Worm (Caenorhabditis elegans): ENCODE results near the gene ddi-1.

The ddi-1 gene

DNA sequence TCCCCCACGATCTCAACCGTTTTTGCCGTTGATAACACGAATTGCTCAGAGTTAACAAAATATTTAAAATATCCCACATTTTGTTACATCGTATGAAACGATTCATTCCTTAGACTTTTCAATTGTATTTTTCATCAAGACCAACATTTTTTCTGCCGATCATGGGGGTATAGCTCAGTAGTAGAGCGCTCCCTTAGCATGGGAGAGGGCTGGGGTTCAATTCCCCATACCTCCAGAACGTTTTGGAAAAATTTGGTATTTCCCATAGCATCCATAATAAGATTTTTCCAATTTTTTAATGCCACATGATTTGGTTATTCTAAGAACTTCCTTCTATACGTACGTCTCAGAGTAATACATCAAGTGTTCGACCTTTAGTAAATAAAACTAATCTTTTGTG is 39.4 kb downstream of the ddi-1 start:
- TF ChIP-seq nhr-76 (tag; optimal IDR thresholded peaks at IDR 0.05), result no peak
- TF ChIP-seq C04F5.9 (tag; optimal IDR thresholded peaks at IDR 0.05), result no peak
- TF ChIP-seq hpl-2 (GFP tag; optimal IDR thresholded peaks at IDR 0.05), result no peak
- TF ChIP-seq nhr-12 (tag; optimal IDR thresholded peaks at IDR 0.05), result no peak
- TF ChIP-seq elt-3 (tag; optimal IDR thresholded peaks at IDR 0.05), result no peak
- no peak for TF ChIP-seq irx-1 (tag; optimal IDR thresholded peaks at IDR 0.05)
- no peak for TF ChIP-seq unc-98 (GFP tag; IDR thresholded peaks at IDR 0.05)

DNA sequence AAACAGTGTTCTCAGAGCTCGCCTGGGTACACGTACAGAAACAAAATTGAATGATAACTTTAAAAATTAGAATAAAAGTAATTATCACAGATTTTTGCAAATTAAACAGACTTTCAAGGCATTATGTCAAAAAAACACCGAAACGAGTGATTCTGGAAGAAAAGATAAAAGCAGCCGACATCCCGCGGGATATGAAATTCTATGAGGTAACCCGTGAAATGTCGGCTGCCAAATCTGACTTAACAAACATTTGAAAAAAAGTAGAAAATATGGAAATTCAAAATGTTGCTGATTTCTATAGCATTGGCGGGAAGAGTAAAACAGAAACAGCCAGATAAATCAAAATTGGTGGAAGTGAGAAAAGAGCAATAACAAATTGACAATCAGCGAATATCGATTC is 42.9 kb downstream of the ddi-1 start:
- TF ChIP-seq grh-1 (GFP tag; IDR thresholded peaks at IDR 0.05), result no peak
- TF ChIP-seq snpc-4 (tag; optimal IDR thresholded peaks at IDR 0.05), result peak; percentile 13

DNA sequence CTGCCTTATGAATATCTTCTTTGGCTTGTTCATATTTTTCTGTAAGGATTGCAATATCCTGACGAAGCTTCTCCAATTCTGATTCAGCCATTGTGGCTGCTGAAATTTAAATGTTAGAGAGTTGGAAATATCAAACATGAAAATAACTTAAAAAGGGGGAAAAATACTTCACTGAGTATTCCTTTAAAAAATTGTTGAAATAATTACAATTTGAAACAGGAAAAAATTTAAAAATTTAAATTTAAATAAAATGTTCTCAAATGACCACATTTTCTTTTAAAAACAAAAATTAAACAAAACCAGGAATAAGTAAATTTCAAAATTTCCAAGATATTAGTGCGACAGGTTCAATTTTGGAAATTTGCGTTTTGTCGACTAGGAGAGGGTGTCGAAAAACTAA is 49.6 kb downstream of the ddi-1 start, which contains the start of gene bicd-1:
Gene bicd-1 (minus strand): TSS at position 101 of the 400 bp plus-strand sequence.
- TF ChIP-seq pax-3 (tag; optimal IDR thresholded peaks at IDR 0.05) (no peak), nhr-90 (tag; optimal IDR thresholded peaks at IDR 0.05; ENCODE audit: poor library complexity) (no peak), fos-1 (tag; optimal IDR thresholded peaks at IDR 0.05) (no peak), tlp-1 (tag; optimal IDR thresholded peaks at IDR 0.05) (no peak), efl-1 (optimal IDR thresholded peaks at IDR 0.05) (no peak), efl-1 (GFP tag; optimal IDR thresholded peaks at IDR 0.05 in 1 of 2) (no peak), dpl-1 (GFP tag; optimal IDR thresholded peaks at IDR 0.05) (no peak), C16A3.4 (tag; optimal IDR thresholded peaks at IDR 0.05) (no peak), ceh-88 (GFP tag; IDR thresholded peaks at IDR 0.05) (no peak), mab-9 (GFP tag; IDR thresholded peaks at IDR 0.05) (no peak), mef-2 (tag; optimal IDR thresholded peaks at IDR 0.05) (no peak), ama-1 (optimal IDR thresholded peaks at IDR 0.05) (no peak), nhr-237 (tag; optimal IDR thresholded peaks at IDR 0.05) (no peak), ets-5 (GFP tag; IDR thresholded peaks at IDR 0.05) (no peak), nhr-77 (tag; optimal IDR thresholded peaks at IDR 0.05) (no peak)

DNA sequence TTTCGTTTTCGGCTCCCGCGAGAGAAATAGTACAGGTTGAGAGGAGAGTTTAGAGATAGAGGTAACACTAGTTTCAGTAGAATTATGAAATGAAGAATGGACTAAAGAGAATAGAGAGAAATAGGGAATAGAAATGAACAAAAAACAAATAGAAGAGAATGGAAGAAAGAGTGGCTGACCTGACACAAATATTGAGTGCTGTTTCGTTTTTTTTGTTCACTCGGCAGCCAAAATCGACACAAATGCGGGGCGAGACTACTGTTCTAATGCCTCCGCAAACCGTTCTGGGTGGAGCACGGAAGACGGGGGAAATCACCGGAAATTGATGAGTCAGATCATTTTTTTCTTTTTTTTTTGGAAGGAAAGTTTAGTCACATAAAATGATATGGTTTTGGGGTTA is 50.0 kb downstream of the ddi-1 start:
- TF ChIP-seq efl-1 (optimal IDR thresholded peaks at IDR 0.05), result no peak
- peak in 1 of 2 experiments; percentile 84 for TF ChIP-seq efl-1 (GFP tag; optimal IDR thresholded peaks at IDR 0.05 in 1 of 2)
- no peak for TF ChIP-seq nhr-84 (tag; optimal IDR thresholded peaks at IDR 0.05)
- no peak for TF ChIP-seq tlp-1 (tag; optimal IDR thresholded peaks at IDR 0.05)
- TF ChIP-seq snu-23 (GFP tag; optimal IDR thresholded peaks at IDR 0.05), result peak; percentile 4
- no peak for TF ChIP-seq nhr-85 (tag)

All from whole organism, L1 larva.